Worm (Caenorhabditis elegans): ENCODE measurements around the gene F32B6.4.

- TF ChIP-seq ama-1 (optimal IDR thresholded peaks at IDR 0.05) (no peak), lin-13 (GFP tag; optimal IDR thresholded peaks at IDR 0.05) (no peak), mab-5 (tag; optimal IDR thresholded peaks at IDR 0.05) (no peak), snpc-4 (tag; optimal IDR thresholded peaks at IDR 0.05) (no peak), ZK546.5 (tag; optimal IDR thresholded peaks at IDR 0.05) (no peak), zag-1 (tag; optimal IDR thresholded peaks at IDR 0.05) (no peak), lin-39 (tag; optimal IDR thresholded peaks at IDR 0.05) (no peak), nhr-77 (tag; optimal IDR thresholded peaks at IDR 0.05) (no peak), F13H6.1 (tag; optimal IDR thresholded peaks at IDR 0.05) (no peak), alr-1 (tag; optimal IDR thresholded peaks at IDR 0.05) (no peak), mdl-1 (tag; optimal IDR thresholded peaks at IDR 0.05) (no peak), nhr-10 (tag; optimal IDR thresholded peaks at IDR 0.05) (no peak)
Measured at ce11 chrIV:9924419-9924818, 32.6 kb upstream of the F32B6.4 start.
